Fruit fly (Drosophila melanogaster) ovary, adult (tissue): Measurements from ENCODE around the gene CG33644.
A peak's percentile ranks its signal among the peaks of the same experiment; 100 is the strongest.

Source experiments
- CG17801 ChIP-seq: fragments of 200-800 bp; optimal IDR thresholded peaks from 2 replicates; lab custom pipeline; 2019; ENCODE audit warnings: missing biosample characterization, mild to moderate bottlenecking, missing genetic modification characterization, moderate library complexity; ENCODE audit not compliant: partially characterized antibody

Gene CG33644

dm6 chr2L:13550488-13551033 is 18.7 kb downstream of the CG33644 start:
- TF ChIP-seq CG17801 = no peak

DNA sequence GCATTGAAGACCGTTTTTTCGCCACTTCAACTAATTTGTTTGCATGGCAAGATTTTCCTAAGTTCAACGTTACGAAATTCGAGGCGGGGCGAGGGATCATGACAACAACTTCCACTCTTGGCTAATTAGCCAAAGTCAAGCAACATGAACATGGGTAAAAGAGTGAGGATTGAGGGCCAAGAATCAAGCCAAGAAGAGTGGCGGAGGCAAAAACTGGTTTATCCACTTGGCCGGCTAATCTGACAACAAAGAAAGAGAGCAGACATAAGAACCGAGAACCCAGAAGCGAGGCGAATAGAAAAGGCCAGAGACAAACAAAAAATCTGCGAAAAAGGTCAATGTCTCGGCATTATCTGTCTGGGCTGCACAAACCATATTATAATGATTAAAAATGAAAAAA is 20.8 kb downstream of the CG33644 start:
- TF ChIP-seq CG17801 = no peak

DNA sequence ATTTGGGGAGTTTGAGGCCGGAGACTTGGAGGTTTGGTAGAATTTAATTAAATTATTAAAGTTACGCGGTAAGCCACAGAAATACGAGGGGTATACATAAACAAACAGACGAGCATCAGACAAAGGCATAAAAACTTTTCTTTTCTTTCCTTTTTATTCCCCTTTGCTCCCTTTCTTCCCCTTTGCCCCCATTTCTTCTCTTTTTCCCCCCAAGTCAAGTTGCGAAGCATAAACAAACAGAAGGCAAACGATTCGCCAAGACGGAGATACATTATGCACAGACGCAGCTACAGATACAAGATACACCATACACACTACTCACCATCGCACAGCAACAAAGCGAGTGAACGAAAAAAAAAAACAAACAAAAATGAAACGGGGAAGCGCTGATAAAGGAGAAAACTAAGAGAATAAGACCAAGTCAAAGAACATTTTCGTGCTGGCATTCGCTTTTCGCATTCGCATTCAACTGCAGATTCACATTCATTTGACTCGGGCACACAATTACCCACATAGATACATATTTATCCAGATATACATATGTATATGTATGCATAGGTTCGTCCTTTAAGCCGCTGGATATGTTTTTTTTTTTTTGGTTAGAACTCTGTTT is 22.8 kb downstream of the CG33644 start:
- no peak for TF ChIP-seq CG17801

DNA sequence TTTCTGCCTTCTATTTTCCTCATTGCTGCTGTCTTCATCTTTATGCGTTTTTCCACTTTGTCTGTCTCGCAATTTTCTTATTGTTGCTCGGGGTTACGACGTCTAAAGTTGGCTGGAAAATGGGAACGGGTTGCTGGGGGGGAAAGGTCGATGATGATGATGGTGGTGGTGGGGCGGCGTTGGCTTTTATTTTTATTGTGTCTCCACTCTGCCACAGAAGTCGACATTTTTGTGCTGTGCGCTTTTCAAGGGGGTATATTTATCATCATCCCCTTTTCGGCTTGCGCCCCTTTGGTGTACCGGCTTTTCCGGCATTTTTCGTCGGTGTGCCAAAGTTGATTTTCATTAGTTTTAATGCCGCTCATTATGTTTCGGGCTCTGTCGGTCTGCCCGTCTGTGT is 23.5 kb downstream of the CG33644 start:
- TF ChIP-seq CG17801 = no peak

DNA sequence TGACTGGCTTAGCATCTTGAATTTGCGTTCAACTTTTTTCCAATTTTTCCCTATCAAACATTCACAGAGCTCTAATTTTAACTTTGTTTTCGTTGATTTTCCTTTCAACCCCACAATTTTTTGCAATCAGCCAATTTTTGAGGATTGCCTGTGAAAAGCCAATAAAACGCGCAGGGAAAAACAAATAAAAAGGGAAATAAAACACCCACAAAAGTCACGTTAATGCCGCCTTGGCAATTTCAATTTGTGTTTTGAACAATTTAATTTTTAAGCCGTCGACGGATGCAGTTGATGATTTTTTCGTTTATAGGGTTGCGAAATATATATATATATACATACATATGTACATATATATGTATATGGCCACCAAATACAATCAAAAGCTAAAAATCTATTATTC is 37.1 kb downstream of the CG33644 start:
- TF ChIP-seq CG17801 = no peak

dm6 chr2L:13570016-13570415 is 38.1 kb downstream of the CG33644 start:
- no peak for TF ChIP-seq CG17801

dm6 chr2L:13570982-13571426 is 39.1 kb downstream of the CG33644 start:
- TF ChIP-seq CG17801 = peak; percentile 56

dm6 chr2L:13571791-13572451 is 40.0 kb downstream of the CG33644 start:
- TF ChIP-seq CG17801 = peak; percentile 54
